Fruit fly (Drosophila melanogaster): ENCODE measurements around the gene CG6845.

The CG6845 gene

DNA sequence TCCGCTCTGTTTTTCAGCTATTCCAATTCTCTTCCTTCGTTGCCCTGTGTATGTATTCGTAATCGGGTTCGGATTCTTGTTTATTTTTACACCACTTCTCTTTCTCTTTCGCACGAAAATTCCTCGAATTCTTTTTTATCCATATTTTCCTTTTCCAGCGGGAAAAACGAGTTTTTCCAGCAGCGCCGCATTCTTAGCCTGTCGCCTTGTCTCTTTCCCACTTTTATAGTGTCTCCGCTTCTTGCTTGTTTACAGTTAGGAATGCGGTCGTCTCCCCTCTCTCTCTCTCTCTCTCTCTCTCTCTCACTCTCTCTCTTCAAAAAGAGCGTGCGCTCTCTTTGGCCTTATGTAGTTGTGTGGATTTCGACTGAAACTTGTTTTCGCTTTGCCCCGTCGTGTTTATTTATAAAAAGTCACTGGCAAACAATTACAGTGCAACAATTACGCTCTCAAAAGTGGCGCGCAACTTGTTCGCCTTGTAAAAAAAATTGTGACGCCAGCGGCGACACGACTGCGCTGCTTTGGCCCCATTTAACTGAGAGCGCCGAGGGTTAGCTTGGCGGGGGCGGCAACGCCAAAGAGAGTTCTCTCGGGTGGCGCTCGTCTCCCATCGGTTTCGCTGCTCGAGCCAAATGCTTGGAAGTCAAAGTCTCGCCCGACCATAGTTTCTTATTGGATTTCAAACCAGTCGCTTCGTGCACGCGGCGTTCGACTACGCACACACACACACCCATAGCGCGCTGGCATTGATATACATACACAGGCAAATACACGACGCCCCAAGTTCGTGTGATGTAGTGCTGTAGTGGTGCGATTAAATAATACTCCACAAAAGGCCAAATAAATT is 14.9 kb upstream of the CG6845 start:
- TF ChIP-seq Snoo (tag; optimal IDR thresholded peaks at IDR 0.05) (no peak), fd96Ca (GFP tag; IDR thresholded peaks at IDR 0.05) (peak; percentile 73), CG8159 (tag; optimal IDR thresholded peaks at IDR 0.05) (no peak), Pif1B (GFP tag; optimal IDR thresholded peaks at IDR 0.05) (no peak), CG32121 (GFP tag; IDR thresholded peaks at IDR 0.05) (peak; percentile 78), CG15710 (tag; optimal IDR thresholded peaks at IDR 0.05) (no peak), CG13204 (GFP tag; optimal IDR thresholded peaks at IDR 0.05) (peak; percentile 49), CG34367 (tag; optimal IDR thresholded peaks at IDR 0.05) (peak; percentile 13), rn (GFP tag; IDR thresholded peaks at IDR 0.05) (no peak), CG9948 (tag; optimal IDR thresholded peaks at IDR 0.05) (no peak), CG4496 (GFP tag; IDR thresholded peaks at IDR 0.05) (peak; percentile 77; the same call in 2 of the 3 replicates), EcR (GFP tag; optimal IDR thresholded peaks at IDR 0.05) (peak; percentile 96), D1 (tag; optimal IDR thresholded peaks at IDR 0.05) (no peak), CG17806 (tag; optimal IDR thresholded peaks at IDR 0.05) (no peak), CG10348 (GFP tag; IDR thresholded peaks at IDR 0.05) (no peak), gl (tag; optimal IDR thresholded peaks at IDR 0.05) (peak; percentile 70), Pif1A (GFP tag; optimal IDR thresholded peaks at IDR 0.05) (peak; percentile 13), CG12605 (GFP tag; IDR thresholded peaks at IDR 0.05) (peak; percentile 64), CG8301 (tag; optimal IDR thresholded peaks at IDR 0.05) (no peak), CG14655 (GFP tag; optimal IDR thresholded peaks at IDR 0.05) (peak; percentile 57), Ets98B (GFP tag; IDR thresholded peaks at IDR 0.05) (peak; percentile 83)

- TF ChIP-seq Ets98B (GFP tag; IDR thresholded peaks at IDR 0.05) (peak; percentile 66; the same call in 1 of the 2 replicates), rn (GFP tag; IDR thresholded peaks at IDR 0.05) (no peak), Pif1A (GFP tag; optimal IDR thresholded peaks at IDR 0.05) (peak; percentile 18), CG10348 (GFP tag; IDR thresholded peaks at IDR 0.05) (no peak), CG14655 (GFP tag; optimal IDR thresholded peaks at IDR 0.05) (peak; percentile 29), CG12605 (GFP tag; IDR thresholded peaks at IDR 0.05) (peak; percentile 78), EcR (GFP tag; optimal IDR thresholded peaks at IDR 0.05) (no peak), CG9948 (tag; optimal IDR thresholded peaks at IDR 0.05) (no peak), CG17806 (tag; optimal IDR thresholded peaks at IDR 0.05) (no peak), CG4496 (GFP tag; IDR thresholded peaks at IDR 0.05) (peak; percentile 77), CG13204 (GFP tag; optimal IDR thresholded peaks at IDR 0.05) (peak; percentile 64), Pif1B (GFP tag; optimal IDR thresholded peaks at IDR 0.05) (no peak), CG34367 (tag; optimal IDR thresholded peaks at IDR 0.05) (no peak), fd96Ca (GFP tag; IDR thresholded peaks at IDR 0.05) (peak; percentile 65; the same call in 2 of the 3 replicates), CG15710 (tag; optimal IDR thresholded peaks at IDR 0.05) (no peak), Snoo (tag; optimal IDR thresholded peaks at IDR 0.05) (peak; percentile 19), CG32121 (GFP tag; IDR thresholded peaks at IDR 0.05) (peak; percentile 67), gl (tag; optimal IDR thresholded peaks at IDR 0.05) (peak; percentile 49), CG8159 (tag; optimal IDR thresholded peaks at IDR 0.05) (peak; percentile 8), CG8301 (tag; optimal IDR thresholded peaks at IDR 0.05) (no peak), D1 (tag; optimal IDR thresholded peaks at IDR 0.05) (peak; percentile 63)
Measured at dm6 chr3L:131998-132693, 14.1 kb upstream of the CG6845 start.

DNA sequence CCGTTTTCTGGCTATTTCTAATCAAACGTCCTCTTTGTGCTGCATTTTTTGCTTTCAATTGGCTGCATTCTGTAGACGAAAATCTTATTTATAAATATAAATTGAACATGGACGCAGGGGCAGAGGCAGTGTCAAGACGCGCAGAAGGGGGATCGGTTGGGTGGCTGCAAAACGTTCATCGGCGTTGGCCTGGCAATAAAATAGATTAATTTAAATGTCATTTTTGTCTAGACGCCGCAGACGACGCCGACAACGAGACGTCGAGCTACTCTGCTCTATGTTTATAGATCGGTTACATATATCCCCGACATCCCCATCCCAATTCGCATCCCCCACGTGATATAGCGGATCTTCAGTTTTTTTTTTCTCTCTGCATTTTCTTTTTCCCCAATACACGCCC is 12.8 kb upstream of the CG6845 start:
- TF ChIP-seq CG13204 (GFP tag; optimal IDR thresholded peaks at IDR 0.05) (no peak), Snoo (tag; optimal IDR thresholded peaks at IDR 0.05) (no peak), gl (tag; optimal IDR thresholded peaks at IDR 0.05) (no peak), CG10348 (GFP tag; IDR thresholded peaks at IDR 0.05) (no peak), Pif1A (GFP tag; optimal IDR thresholded peaks at IDR 0.05) (no peak), fd96Ca (GFP tag; IDR thresholded peaks at IDR 0.05) (no peak), CG32121 (GFP tag; IDR thresholded peaks at IDR 0.05) (peak; percentile 33), CG8159 (tag; optimal IDR thresholded peaks at IDR 0.05) (no peak)

DNA sequence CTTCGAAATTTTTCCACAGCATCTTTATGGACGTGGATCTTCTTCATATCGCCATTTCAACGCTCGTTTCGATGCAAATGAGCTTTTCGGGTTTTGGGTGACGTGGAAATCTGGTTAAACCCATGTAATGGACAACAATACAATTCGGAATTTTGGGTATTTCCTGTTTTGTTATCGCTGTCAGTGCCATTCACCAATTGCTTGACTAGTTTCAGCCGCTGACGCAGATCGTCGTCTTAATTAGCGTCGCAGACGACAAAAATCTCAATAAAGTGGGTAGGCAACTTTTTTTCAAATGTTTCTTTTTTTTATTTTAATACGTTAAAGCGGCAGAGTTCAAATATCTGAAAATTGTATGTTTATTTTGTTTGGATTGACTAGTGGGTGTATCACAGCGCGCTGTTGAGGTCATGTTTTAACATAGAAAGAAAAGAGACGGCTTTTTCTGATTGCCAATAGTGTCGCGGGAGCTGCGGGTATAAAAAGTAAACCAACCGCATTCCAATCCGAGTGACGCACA is 12.4 kb upstream of the CG6845 start:
- no peak for TF ChIP-seq Ets98B (GFP tag; IDR thresholded peaks at IDR 0.05)
- no peak for TF ChIP-seq gl (tag; optimal IDR thresholded peaks at IDR 0.05)
- no peak for TF ChIP-seq Snoo (tag; optimal IDR thresholded peaks at IDR 0.05)
- TF ChIP-seq fd96Ca (GFP tag; IDR thresholded peaks at IDR 0.05), result no peak
- TF ChIP-seq Pif1A (GFP tag; optimal IDR thresholded peaks at IDR 0.05), result no peak
- TF ChIP-seq EcR (GFP tag; optimal IDR thresholded peaks at IDR 0.05), result no peak
- no peak for TF ChIP-seq CG4496 (GFP tag; IDR thresholded peaks at IDR 0.05)
- no peak for TF ChIP-seq CG17806 (tag; optimal IDR thresholded peaks at IDR 0.05)
- TF ChIP-seq Pif1B (GFP tag; optimal IDR thresholded peaks at IDR 0.05), result no peak
- no peak for TF ChIP-seq CG15710 (tag; optimal IDR thresholded peaks at IDR 0.05)
- TF ChIP-seq D1 (tag; optimal IDR thresholded peaks at IDR 0.05), result no peak
- no peak for TF ChIP-seq CG14655 (GFP tag; optimal IDR thresholded peaks at IDR 0.05)
- no peak for TF ChIP-seq CG8159 (tag; optimal IDR thresholded peaks at IDR 0.05)
- TF ChIP-seq CG13204 (GFP tag; optimal IDR thresholded peaks at IDR 0.05), result no peak
- TF ChIP-seq rn (GFP tag; IDR thresholded peaks at IDR 0.05), result no peak
- TF ChIP-seq CG12605 (GFP tag; IDR thresholded peaks at IDR 0.05), result no peak
- no peak for TF ChIP-seq CG8301 (tag; optimal IDR thresholded peaks at IDR 0.05)
- no peak for TF ChIP-seq CG9948 (tag; optimal IDR thresholded peaks at IDR 0.05)
- TF ChIP-seq CG32121 (GFP tag; IDR thresholded peaks at IDR 0.05), result no peak

- TF ChIP-seq CG8301 (tag; optimal IDR thresholded peaks at IDR 0.05) (no peak), CG14655 (GFP tag; optimal IDR thresholded peaks at IDR 0.05) (no peak), EcR (GFP tag; optimal IDR thresholded peaks at IDR 0.05) (peak; percentile 89)
Measured at dm6 chr3L:134868-135267, 11.4 kb upstream of the CG6845 start.
